Fruit fly (Drosophila melanogaster) whole organism, embryonic: ENCODE measurements around the gene CG3862.

Source experiments
- Adf1 ChIP-seq: fragments of 200-800 bp; sonication (Bioruptor generic); IDR thresholded peaks from 2 replicates; pipeline ENCODE4 v1.3.6; 2022; ENCODE audit warnings: missing biosample characterization, missing genetic modification characterization
- BEAF-32 ChIP-seq: fragments of 200-800 bp; sonication (Bioruptor generic); optimal IDR thresholded peaks from 3 replicates; lab custom pipeline; 2017; ENCODE audit warnings: missing biosample characterization, missing genetic modification characterization, mild to moderate bottlenecking, moderate library complexity, missing genetic modification reagents
- Blimp-1 ChIP-seq: fragments of 200-800 bp; sonication (Bioruptor generic); optimal IDR thresholded peaks from 3 replicates; lab custom pipeline; 2018; ENCODE audit warnings: missing biosample characterization, missing genetic modification characterization, mild to moderate bottlenecking, moderate library complexity, missing genetic modification reagents
- CG11093 ChIP-seq: fragments of 200-800 bp; sonication (Bioruptor generic); IDR thresholded peaks from 3 replicates; pipeline ENCODE4 v1.3.6; 2022; ENCODE audit warnings: missing biosample characterization, missing genetic modification characterization
- CG11247 ChIP-seq: fragments of 200-800 bp; sonication (Bioruptor generic); IDR thresholded peaks from 2 replicates; pipeline ENCODE4 v1.3.6; 2022; ENCODE audit warnings: missing biosample characterization, missing genetic modification characterization
- CG13123 ChIP-seq: fragments of 200-800 bp; sonication (Bioruptor generic); optimal IDR thresholded peaks from 2 replicates; lab custom pipeline; 2016; ENCODE audit warnings: missing biosample characterization, missing genetic modification characterization
- CG13424 ChIP-seq: fragments of 200-800 bp; sonication (Bioruptor generic); optimal IDR thresholded peaks from 2 replicates; lab custom pipeline; 2019; ENCODE audit warnings: missing biosample characterization, mild to moderate bottlenecking, missing genetic modification characterization, moderate library complexity
- CG15479 ChIP-seq: fragments of 200-800 bp; sonication (Bioruptor generic); optimal IDR thresholded peaks from 3 replicates; lab custom pipeline; 2019; ENCODE audit warnings: missing biosample characterization, mild to moderate bottlenecking, missing genetic modification characterization, moderate library complexity
- CG15696 ChIP-seq: fragments of 200-800 bp; sonication (Bioruptor generic); optimal IDR thresholded peaks from 2 replicates; lab custom pipeline; 2019; ENCODE audit warnings: missing biosample characterization, mild to moderate bottlenecking, missing genetic modification characterization, moderate library complexity
- CG18619 ChIP-seq: fragments of 200-800 bp; sonication (Bioruptor generic); optimal IDR thresholded peaks from 3 replicates; lab custom pipeline; 2017; ENCODE audit warnings: missing biosample characterization, mild to moderate bottlenecking, missing genetic modification characterization
- CG2678 ChIP-seq: fragments of 200-800 bp; sonication (Bioruptor generic); optimal IDR thresholded peaks from 3 replicates; lab custom pipeline; 2019; ENCODE audit warnings: missing biosample characterization, mild to moderate bottlenecking, missing genetic modification characterization, moderate library complexity
- CG34376 ChIP-seq: fragments of 200-800 bp; sonication (Bioruptor generic); optimal IDR thresholded peaks from 2 replicates; lab custom pipeline; 2018; ENCODE audit warnings: missing biosample characterization, mild to moderate bottlenecking, missing genetic modification characterization
- CG5180 ChIP-seq: fragments of 200-800 bp; sonication (Bioruptor generic); optimal IDR thresholded peaks from 3 replicates; lab custom pipeline; 2017; ENCODE audit warnings: missing biosample characterization, missing genetic modification characterization, mild to moderate bottlenecking, moderate library complexity, missing genetic modification reagents
- CG6683 ChIP-seq: fragments of 200-800 bp; sonication (Bioruptor generic); optimal IDR thresholded peaks from 2 replicates; lab custom pipeline; 2017; ENCODE audit warnings: missing biosample characterization, mild to moderate bottlenecking, missing genetic modification characterization, missing genetic modification reagents
- CG6689 ChIP-seq: fragments of 200-800 bp; sonication (Bioruptor generic); IDR thresholded peaks from 2 replicates; pipeline ENCODE4 v1.3.6; 2022; ENCODE audit warnings: missing biosample characterization, missing genetic modification characterization
- CG9437 ChIP-seq: fragments of 200-800 bp; sonication (Bioruptor generic); optimal IDR thresholded peaks from 2 replicates; lab custom pipeline; 2018; ENCODE audit warnings: missing biosample characterization, mild to moderate bottlenecking, missing genetic modification characterization
- Camta ChIP-seq: fragments of 200-800 bp; sonication (Bioruptor generic); optimal IDR thresholded peaks from 2 replicates; lab custom pipeline; 2016; ENCODE audit warnings: missing biosample characterization, missing genetic modification characterization
- Dip2 ChIP-seq: fragments of 200-800 bp; sonication (Bioruptor generic); IDR thresholded peaks from 2 replicates; pipeline ENCODE4 v1.3.6; 2022; ENCODE audit warnings: missing biosample characterization, missing genetic modification characterization
- Dip3 ChIP-seq: fragments of 200-800 bp; sonication (Bioruptor generic); optimal IDR thresholded peaks from 3 replicates; lab custom pipeline; 2016; ENCODE audit warnings: missing biosample characterization, missing genetic modification characterization
- Doc3 ChIP-seq: fragments of 200-800 bp; sonication (Bioruptor generic); IDR thresholded peaks from 3 replicates; pipeline ENCODE4 v1.3.6; 2022; ENCODE audit warnings: missing biosample characterization, missing genetic modification characterization; ENCODE audit not compliant: partially characterized antibody
- HmgZ ChIP-seq: fragments of 200-800 bp; sonication (Bioruptor generic); optimal IDR thresholded peaks from 2 replicates; lab custom pipeline; 2018; ENCODE audit warnings: missing biosample characterization, mild to moderate bottlenecking, missing genetic modification characterization
- Hr51 ChIP-seq, 2 experiments: fragments of 200-800 bp; sonication (Bioruptor generic); optimal IDR thresholded peaks; 2 replicates in 1 of 2; 3 replicates in 1 of 2; lab custom pipeline; 2016 to 2018; ENCODE audit warnings: missing biosample characterization in 2 of 2, missing genetic modification characterization in 2 of 2, mild to moderate bottlenecking in 1 of 2, moderate library complexity in 1 of 2
- Hr78 ChIP-seq, 2 experiments: fragments of 200-800 bp in 1 of 2; fragments of >200 bp in 1 of 2; sonication (Bioruptor generic) in 1 of 2; optimal IDR thresholded peaks; 2 replicates each; lab custom pipeline; 2017 to 2019; ENCODE audit warnings: missing biosample characterization in 2 of 2, missing genetic modification characterization in 2 of 2, mild to moderate bottlenecking in 1 of 2, moderate library complexity in 1 of 2
- Myb ChIP-seq: fragments of 200-800 bp; sonication (Bioruptor generic); optimal IDR thresholded peaks from 2 replicates; lab custom pipeline; 2016; ENCODE audit warnings: missing biosample characterization, missing genetic modification characterization
- Opbp ChIP-seq: fragments of 200-800 bp; sonication (Bioruptor generic); IDR thresholded peaks from 3 replicates; pipeline ENCODE4 v1.3.6; 2022; ENCODE audit warnings: missing biosample characterization, missing genetic modification characterization; ENCODE audit not compliant: partially characterized antibody
- Pdp1 ChIP-seq, 2 experiments: fragments of 200-800 bp; sonication (Bioruptor generic); optimal IDR thresholded peaks; 3 replicates each; lab custom pipeline; 2016; ENCODE audit warnings: missing biosample characterization in 2 of 2, missing genetic modification characterization in 2 of 2, mild to moderate bottlenecking in 1 of 2, moderate library complexity in 1 of 2
- Taf1 ChIP-seq: fragments of 200-800 bp; sonication (Bioruptor generic); IDR thresholded peaks from 2 replicates; pipeline ENCODE4 v1.3.6; 2022; ENCODE audit warnings: missing biosample characterization, missing genetic modification characterization
- ac ChIP-seq: fragments of 200-800 bp; sonication (Bioruptor generic); optimal IDR thresholded peaks from 3 replicates; lab custom pipeline; 2017; ENCODE audit warnings: missing biosample characterization, mild to moderate bottlenecking, missing genetic modification characterization
- bowl ChIP-seq: fragments of 200-800 bp; sonication (Bioruptor generic); IDR thresholded peaks from 2 replicates; pipeline ENCODE4 v1.3.6; 2022; ENCODE audit warnings: missing biosample characterization, missing genetic modification characterization
- chif ChIP-seq, 2 experiments: fragments of 200-800 bp; sonication (Bioruptor generic); optimal IDR thresholded peaks; 3 replicates each; lab custom pipeline; 2016; ENCODE audit warnings: missing biosample characterization in 2 of 2, missing genetic modification characterization in 2 of 2
- chinmo ChIP-seq: fragments of 200-800 bp; sonication (Bioruptor generic); IDR thresholded peaks from 4 replicates; pipeline ENCODE4 v1.3.6; 2022; ENCODE audit warnings: missing biosample characterization, missing genetic modification characterization; ENCODE audit not compliant: partially characterized antibody
- chn ChIP-seq: fragments of 200-800 bp; sonication (Bioruptor generic); optimal IDR thresholded peaks from 2 replicates; lab custom pipeline; 2016; ENCODE audit warnings: missing biosample characterization, missing genetic modification characterization
- ci ChIP-seq: fragments of 200-800 bp; sonication (Bioruptor generic); IDR thresholded peaks from 3 replicates; pipeline ENCODE4 v1.3.6; 2022; ENCODE audit warnings: missing biosample characterization, missing genetic modification characterization
- crc ChIP-seq: fragments of 200-800 bp; sonication (Bioruptor generic); optimal IDR thresholded peaks from 2 replicates; lab custom pipeline; 2016; ENCODE audit warnings: missing biosample characterization, missing genetic modification characterization
- cwo ChIP-seq: fragments of 200-800 bp; sonication (Bioruptor generic); optimal IDR thresholded peaks from 3 replicates; lab custom pipeline; 2017; ENCODE audit warnings: missing biosample characterization, missing genetic modification characterization, mild to moderate bottlenecking, moderate library complexity, missing genetic modification reagents
- dmrt99B ChIP-seq: fragments of 200-800 bp; sonication (Bioruptor generic); optimal IDR thresholded peaks from 2 replicates; lab custom pipeline; 2018; ENCODE audit warnings: missing biosample characterization, mild to moderate bottlenecking, missing genetic modification characterization, moderate library complexity
- fu2 ChIP-seq: fragments of 200-800 bp; sonication (Bioruptor generic); optimal IDR thresholded peaks from 2 replicates; lab custom pipeline; 2016; ENCODE audit warnings: missing biosample characterization, missing genetic modification characterization
- hth ChIP-seq: fragments of >200 bp; optimal IDR thresholded peaks from 2 replicates; lab custom pipeline; 2017; ENCODE audit warnings: inconsistent platforms
- kah ChIP-seq: fragments of 200-800 bp; sonication (Bioruptor generic); optimal IDR thresholded peaks from 2 replicates; lab custom pipeline; 2018; ENCODE audit warnings: missing biosample characterization, mild to moderate bottlenecking, missing genetic modification characterization
- knrl ChIP-seq: fragments of 200-800 bp; sonication (Bioruptor generic); IDR thresholded peaks from 3 replicates; pipeline ENCODE4 v1.3.6; 2022; ENCODE audit warnings: missing biosample characterization, missing genetic modification characterization; ENCODE audit not compliant: partially characterized antibody
- lilli ChIP-seq: fragments of 200-800 bp; sonication (Bioruptor generic); optimal IDR thresholded peaks from 3 replicates; lab custom pipeline; 2016; ENCODE audit warnings: missing biosample characterization, missing genetic modification characterization
- lmd ChIP-seq: fragments of 200-800 bp; sonication (Bioruptor generic); IDR thresholded peaks from 2 replicates; pipeline ENCODE4 v1.3.6; 2022; ENCODE audit warnings: missing biosample characterization, missing genetic modification characterization
- maf-S ChIP-seq: fragments of 200-800 bp; sonication (Bioruptor generic); optimal IDR thresholded peaks from 2 replicates; lab custom pipeline; 2016; ENCODE audit warnings: missing biosample characterization, missing genetic modification characterization
- nmo ChIP-seq: fragments of 200-800 bp; sonication (Bioruptor generic); optimal IDR thresholded peaks from 2 replicates; lab custom pipeline; 2018; ENCODE audit warnings: missing biosample characterization, mild to moderate bottlenecking, missing genetic modification characterization, moderate library complexity
- sqz ChIP-seq: fragments of 200-800 bp; sonication (Bioruptor generic); optimal IDR thresholded peaks from 3 replicates; lab custom pipeline; 2018; ENCODE audit warnings: missing biosample characterization, mild to moderate bottlenecking, missing genetic modification characterization
- wek ChIP-seq: fragments of 200-800 bp; sonication (Bioruptor generic); optimal IDR thresholded peaks from 3 replicates; lab custom pipeline; 2018; ENCODE audit warnings: missing biosample characterization, mild to moderate bottlenecking, missing genetic modification characterization, moderate library complexity

CG3862 gene

dm6 chr2L:859897-860296 lies 34.2 kb upstream of the CG3862 start, which contains the start of gene CG13950:
Gene CG13950 (plus strand): TSS chr2L:860197.
- TF ChIP-seq chif (GFP tag; optimal IDR thresholded peaks at IDR 0.05; lab: Kevin White, UChicago): no peak
- no peak for TF ChIP-seq CG13123 (GFP tag; lab: Kevin White, UChicago)
- TF ChIP-seq Adf1 (GFP tag; lab: Robert Waterston, UW): no peak
- no peak for TF ChIP-seq sqz (GFP tag; lab: Kevin White, UChicago)

DNA sequence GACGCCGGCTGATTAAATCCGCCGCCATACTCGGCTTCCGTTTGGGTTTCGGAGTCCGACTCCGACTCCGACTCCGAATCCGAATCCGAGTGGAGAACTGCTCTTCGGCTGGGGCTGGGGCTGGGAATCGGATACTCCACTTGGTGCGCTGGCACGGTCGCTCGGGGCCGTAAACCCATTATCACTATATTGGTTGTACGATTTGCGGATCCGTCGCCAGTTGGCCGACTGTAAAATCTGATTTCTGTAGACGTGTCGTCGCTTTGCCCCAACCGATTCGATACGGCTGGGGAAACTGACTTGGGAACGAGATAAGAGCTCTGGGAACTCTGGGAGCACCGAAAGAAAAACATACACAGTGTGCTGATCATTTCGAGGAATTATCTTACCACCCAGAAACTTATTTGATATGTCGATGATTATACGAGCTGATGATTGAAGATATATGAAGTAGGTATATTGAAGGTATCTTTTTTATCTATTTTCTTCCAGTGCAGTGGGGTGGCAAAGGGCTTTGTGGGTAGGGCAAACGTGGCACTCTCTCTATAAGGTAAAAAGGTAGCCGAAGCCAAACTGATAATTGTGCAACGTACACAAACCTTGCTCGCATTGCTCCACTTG lies 32.3 kb upstream of the CG3862 start:
- TF ChIP-seq Hr51 (GFP tag; optimal IDR thresholded peaks at IDR 0.05; lab: Kevin White, UChicago): peak in 1 of 2 experiments; percentile 55
- no peak for TF ChIP-seq ac (GFP tag; lab: Kevin White, UChicago)
- peak; percentile 7 for TF ChIP-seq CG34376 (GFP tag; lab: Kevin White, UChicago)
- TF ChIP-seq CG6689 (GFP tag; lab: Robert Waterston, UW): peak; percentile 45; the same call in 1 of the 2 replicates
- TF ChIP-seq CG15479 (GFP tag; lab: Kevin White, UChicago): no peak
- peak; percentile 52 to 58 for TF ChIP-seq chif (GFP tag; optimal IDR thresholded peaks at IDR 0.05; lab: Kevin White, UChicago)
- TF ChIP-seq bowl (GFP tag; lab: Robert Waterston, UW): no peak
- peak; percentile 50; the same call in 2 of the 3 replicates for TF ChIP-seq CG11093 (GFP tag; lab: Robert Waterston, UW)
- TF ChIP-seq Taf1: no peak
- TF ChIP-seq CG18619 (GFP tag; lab: Kevin White, UChicago): peak; percentile 8
- peak; percentile 0 for TF ChIP-seq CG5180 (GFP tag; lab: Kevin White, UChicago)
- TF ChIP-seq chn (GFP tag; lab: Kevin White, UChicago): peak; percentile 57
- peak; percentile 67 for TF ChIP-seq dmrt99B
- TF ChIP-seq CG13424 (tag; lab: Kevin White, UChicago): peak; percentile 53
- TF ChIP-seq Hr78 (GFP tag; optimal IDR thresholded peaks at IDR 0.05; lab: Kevin White, UChicago): peak in 1 of 2 experiments; percentile 92
- TF ChIP-seq CG2678 (tag; lab: Kevin White, UChicago): peak; percentile 55
- TF ChIP-seq CG9437 (GFP tag; lab: Kevin White, UChicago): peak; percentile 9
- TF ChIP-seq CG15696 (tag; lab: Kevin White, UChicago): no peak
- TF ChIP-seq Pdp1 (GFP tag; optimal IDR thresholded peaks at IDR 0.05; lab: Kevin White, UChicago): peak; percentile 56 to 57
- no peak for TF ChIP-seq kah (GFP tag; lab: Kevin White, UChicago)
- peak; percentile 93 for TF ChIP-seq ci (GFP tag; lab: Robert Waterston, UW)
- TF ChIP-seq lilli (GFP tag; lab: Kevin White, UChicago): peak; percentile 52
- TF ChIP-seq crc (GFP tag; lab: Kevin White, UChicago): peak; percentile 38
- TF ChIP-seq lmd (GFP tag; lab: Robert Waterston, UW): peak; percentile 44
- TF ChIP-seq hth (lab: Kevin White, UChicago): no peak
- TF ChIP-seq Dip3 (GFP tag; lab: Kevin White, UChicago): peak; percentile 11
- TF ChIP-seq Dip2: no peak
- TF ChIP-seq chinmo (GFP tag; lab: Robert Waterston, UW): 0 out of 4 replicates have a peak, but pooled peaks have one; percentile 53
- peak; percentile 32 for TF ChIP-seq nmo (GFP tag; lab: Kevin White, UChicago)
- 0 out of 2 replicates have a peak, but pooled peaks have one; percentile 26 for TF ChIP-seq CG11247 (GFP tag; lab: Robert Waterston, UW)
- peak; percentile 8 for TF ChIP-seq maf-S (GFP tag; lab: Kevin White, UChicago)
- no peak for TF ChIP-seq wek (GFP tag; lab: Kevin White, UChicago)
- TF ChIP-seq fu2 (GFP tag; lab: Kevin White, UChicago): peak; percentile 16
- peak; percentile 27 for TF ChIP-seq cwo
- TF ChIP-seq Camta: peak; percentile 44
- TF ChIP-seq HmgZ (tag; lab: Kevin White, UChicago): peak; percentile 24
- no peak for TF ChIP-seq Doc3 (GFP tag; lab: Robert Waterston, UW)
- TF ChIP-seq knrl (GFP tag; lab: Robert Waterston, UW): no peak
- TF ChIP-seq Blimp-1: peak; percentile 55
- TF ChIP-seq CG6683 (GFP tag; lab: Kevin White, UChicago): no peak
- TF ChIP-seq Opbp (GFP tag; lab: Robert Waterston, UW): no peak
- TF ChIP-seq Myb (GFP tag; lab: Kevin White, UChicago): peak; percentile 11
- TF ChIP-seq BEAF-32 (GFP tag; lab: Kevin White, UChicago): no peak
